Worm (Caenorhabditis elegans): ENCODE measurements around the gene egas-1.

The egas-1 gene

DNA sequence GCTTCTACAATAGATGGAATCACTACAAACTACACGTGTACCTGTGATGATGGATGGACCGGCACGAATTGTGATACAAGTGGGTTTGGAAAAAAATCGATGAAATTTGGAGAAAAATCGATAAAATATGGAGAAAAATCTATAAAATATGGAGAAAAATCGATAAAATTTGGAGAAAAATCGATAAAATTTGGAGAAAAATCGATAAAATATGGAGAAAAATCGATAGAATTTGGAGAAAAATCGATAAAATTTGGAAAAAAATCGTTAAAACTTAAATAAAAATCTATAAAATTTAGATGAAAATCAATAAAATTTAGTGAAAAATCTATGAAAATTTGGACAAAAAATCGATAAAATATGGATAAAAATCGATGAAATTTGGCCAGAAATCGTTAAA lies 4.2 kb downstream of the egas-1 start:
- TF ChIP-seq K09A11.1 (tag; optimal IDR thresholded peaks at IDR 0.05; ENCODE audit: insufficient read depth) (no peak), ceh-48 (tag; optimal IDR thresholded peaks at IDR 0.05) (peak; percentile 12)

DNA sequence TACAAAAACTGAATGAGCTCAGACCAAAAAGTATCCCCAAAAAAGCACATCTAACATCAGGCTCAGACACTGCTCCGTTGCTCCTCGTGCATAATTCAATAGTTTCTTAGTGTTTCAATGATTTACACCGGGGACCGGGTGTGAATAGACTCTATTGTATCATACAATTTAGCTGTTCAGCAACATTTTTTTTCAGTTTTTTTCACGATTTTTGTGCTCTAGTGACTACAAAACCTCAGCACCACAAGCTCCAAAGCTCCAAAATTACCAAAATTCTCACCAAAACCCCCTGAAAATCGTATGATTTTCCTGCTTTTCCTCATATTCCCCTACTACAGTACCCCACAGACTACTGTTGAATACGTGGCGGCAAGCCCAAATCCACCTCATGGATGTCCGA lies 9.9 kb downstream of the egas-1 start, which contains the start of gene egas-2:
egas-2 (plus strand) TSS at position 301 of the 400 bp plus-strand sequence.
- TF ChIP-seq ceh-2 (tag; optimal IDR thresholded peaks at IDR 0.05) (no peak), K09A11.1 (tag; optimal IDR thresholded peaks at IDR 0.05; ENCODE audit: insufficient read depth) (no peak), hlh-30 (tag; optimal IDR thresholded peaks at IDR 0.05; ENCODE audit: insufficient read depth) (no peak), ceh-19 (GFP tag; optimal IDR thresholded peaks at IDR 0.05) (no peak), dmd-4 (tag; optimal IDR thresholded peaks at IDR 0.05; ENCODE audit: borderline replicate concordance) (no peak), nhr-11 (tag; optimal IDR thresholded peaks at IDR 0.05) (no peak), fkh-6 (tag; optimal IDR thresholded peaks at IDR 0.05) (no peak), hlh-15 (tag; optimal IDR thresholded peaks at IDR 0.05) (no peak)

ce11 chrV:18656363-18656762 lies 16.3 kb downstream of the egas-1 start:
- no peak for TF ChIP-seq C38D4.7 (GFP tag; optimal IDR thresholded peaks at IDR 0.05)

DNA sequence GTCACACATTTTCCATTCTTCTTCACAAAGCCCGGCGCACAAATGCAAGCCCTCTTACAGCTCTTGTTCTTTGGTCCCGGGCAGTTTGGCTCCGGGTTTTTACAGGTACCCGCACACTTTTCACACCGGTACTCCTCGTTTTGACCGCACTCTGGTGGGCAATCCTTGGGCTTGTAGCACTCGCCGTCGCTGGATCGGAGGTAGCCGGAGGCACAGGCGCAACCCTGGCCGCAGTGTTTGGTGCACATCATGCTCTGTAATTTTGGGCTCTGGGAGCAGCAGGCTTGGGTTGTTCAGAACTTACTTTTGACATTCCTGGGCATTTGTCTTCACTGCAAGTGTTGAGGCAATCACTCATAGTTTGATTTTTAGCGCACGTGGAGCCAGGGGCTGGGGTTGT lies 17.3 kb downstream of the egas-1 start:
- TF ChIP-seq ttx-3 (tag; optimal IDR thresholded peaks at IDR 0.05) (no peak), sox-4 (tag; optimal IDR thresholded peaks at IDR 0.05) (no peak)

DNA sequence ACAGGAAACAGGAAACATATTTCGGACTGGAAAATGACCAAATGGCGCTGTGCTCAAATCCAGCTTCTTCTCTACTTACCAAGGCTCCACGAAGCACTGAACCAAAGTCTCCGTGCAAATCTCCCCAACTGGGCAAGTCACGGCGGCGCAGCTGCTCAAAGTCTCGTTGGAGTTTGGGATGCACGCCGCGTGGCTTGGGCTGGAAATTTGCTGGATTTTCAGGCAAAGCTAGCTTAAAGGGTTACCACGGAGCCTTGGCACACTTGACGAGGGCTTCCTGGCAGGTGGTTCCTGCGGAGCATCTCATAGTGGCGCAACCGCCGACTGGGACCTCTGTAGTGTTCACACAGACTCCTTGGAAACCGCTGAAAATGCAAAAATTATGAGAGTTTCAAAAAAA lies 18.8 kb downstream of the egas-1 start:
- no peak for TF ChIP-seq tbx-7 (tag; optimal IDR thresholded peaks at IDR 0.05)
- no peak for TF ChIP-seq K02D7.2 (tag; optimal IDR thresholded peaks at IDR 0.05)
- TF ChIP-seq ceh-22 (tag; optimal IDR thresholded peaks at IDR 0.05), result no peak
- no peak for TF ChIP-seq gmeb-2 (tag; optimal IDR thresholded peaks at IDR 0.05)
- TF ChIP-seq che-1 (tag; optimal IDR thresholded peaks at IDR 0.05), result no peak
- no peak for TF ChIP-seq rnt-1 (tag; optimal IDR thresholded peaks at IDR 0.05)
- no peak for TF ChIP-seq elt-4 (tag; optimal IDR thresholded peaks at IDR 0.05)
- TF ChIP-seq sox-4 (tag; optimal IDR thresholded peaks at IDR 0.05), result no peak
- no peak for TF ChIP-seq fax-1 (tag; optimal IDR thresholded peaks at IDR 0.05)

ce11 chrV:18662333-18662732 lies 22.2 kb downstream of the egas-1 start:
- TF ChIP-seq pha-2 (tag; optimal IDR thresholded peaks at IDR 0.05), result no peak
- TF ChIP-seq nhr-11 (tag; optimal IDR thresholded peaks at IDR 0.05), result no peak
- no peak for TF ChIP-seq sox-2 (GFP tag; IDR thresholded peaks at IDR 0.05)
- no peak for TF ChIP-seq ahr-1 (tag; optimal IDR thresholded peaks at IDR 0.05)

- TF ChIP-seq pha-2 (tag; optimal IDR thresholded peaks at IDR 0.05), result no peak
- no peak for TF ChIP-seq fkh-10 (GFP tag; optimal IDR thresholded peaks at IDR 0.05)
- TF ChIP-seq unc-86 (tag; optimal IDR thresholded peaks at IDR 0.05), result no peak
- TF ChIP-seq rnt-1 (tag; optimal IDR thresholded peaks at IDR 0.05), result no peak
- no peak for TF ChIP-seq fkh-6 (tag; optimal IDR thresholded peaks at IDR 0.05)
- TF ChIP-seq pqm-1 (tag; optimal IDR thresholded peaks at IDR 0.05), result no peak
- TF ChIP-seq ceh-9 (tag; optimal IDR thresholded peaks at IDR 0.05), result no peak
- TF ChIP-seq elt-2 (tag; optimal IDR thresholded peaks at IDR 0.05), result no peak
- TF ChIP-seq ref-2 (tag; optimal IDR thresholded peaks at IDR 0.05), result no peak
- no peak for TF ChIP-seq ets-4 (tag; optimal IDR thresholded peaks at IDR 0.05)
- no peak for TF ChIP-seq che-1 (tag; optimal IDR thresholded peaks at IDR 0.05)
- no peak for TF ChIP-seq nhr-232 (tag; optimal IDR thresholded peaks at IDR 0.05)
- no peak for TF ChIP-seq lin-11 (tag; optimal IDR thresholded peaks at IDR 0.05)
Measured at ce11 chrV:18664026-18664425, 23.9 kb downstream of the egas-1 start, which contains the start of gene Y69H2.3. TSS of gene Y69H2.3 (minus strand) at chrV:18664126.
